Fruit fly (Drosophila melanogaster) whole organism, pupa: ENCODE results near the gene CG13297.

Experiments
- CG10348 ChIP-seq: fragments of 200-800 bp; sonication (Bioruptor generic); IDR thresholded peaks from 2 replicates; pipeline ENCODE4 v1.3.6; 2022; ENCODE audit warnings: missing biosample characterization, missing genetic modification characterization
- CG13204 ChIP-seq: fragments of 200-800 bp; sonication (Bioruptor generic); optimal IDR thresholded peaks from 2 replicates; lab custom pipeline; 2018; ENCODE audit warnings: missing biosample characterization, mild to moderate bottlenecking, missing genetic modification characterization, moderate library complexity
- CG14655 ChIP-seq: fragments of 200-800 bp; sonication (Bioruptor generic); optimal IDR thresholded peaks from 3 replicates; lab custom pipeline; 2017; ENCODE audit warnings: mild to moderate bottlenecking, missing biosample characterization, missing genetic modification reagents, missing genetic modification characterization
- CG15710 ChIP-seq: fragments of 200-800 bp; sonication (Bioruptor generic); optimal IDR thresholded peaks from 2 replicates; lab custom pipeline; 2018; ENCODE audit warnings: missing biosample characterization, mild to moderate bottlenecking, missing genetic modification characterization, moderate library complexity
- CG17806 ChIP-seq: fragments of 200-800 bp; sonication (Bioruptor generic); optimal IDR thresholded peaks from 2 replicates; lab custom pipeline; 2018; ENCODE audit warnings: missing biosample characterization, mild to moderate bottlenecking, missing genetic modification characterization, moderate library complexity
- CG32121 ChIP-seq: fragments of 200-800 bp; sonication (Bioruptor generic); IDR thresholded peaks from 2 replicates; pipeline ENCODE4 v1.3.6; 2022; ENCODE audit warnings: missing biosample characterization, missing genetic modification characterization
- CG34367 ChIP-seq: fragments of 200-800 bp; sonication (Bioruptor generic); optimal IDR thresholded peaks from 2 replicates; lab custom pipeline; 2018; ENCODE audit warnings: missing biosample characterization, mild to moderate bottlenecking, missing genetic modification characterization
- CG8159 ChIP-seq: fragments of 200-800 bp; sonication (Bioruptor generic); optimal IDR thresholded peaks from 3 replicates; lab custom pipeline; 2018; ENCODE audit warnings: missing biosample characterization, mild to moderate bottlenecking, missing genetic modification characterization, moderate library complexity
- D1 ChIP-seq: fragments of 200-800 bp; sonication (Bioruptor generic); optimal IDR thresholded peaks from 2 replicates; lab custom pipeline; 2018; ENCODE audit warnings: missing biosample characterization, mild to moderate bottlenecking, missing genetic modification characterization, moderate library complexity
- EcR ChIP-seq: fragments of 200-800 bp; sonication (Bioruptor generic); optimal IDR thresholded peaks from 3 replicates; lab custom pipeline; 2019; ENCODE audit warnings: missing biosample characterization, missing genetic modification characterization, mild to moderate bottlenecking, moderate library complexity, missing genetic modification reagents
- Pif1A ChIP-seq: fragments of 200-800 bp; sonication (Bioruptor generic); optimal IDR thresholded peaks from 3 replicates; lab custom pipeline; 2016; ENCODE audit warnings: missing biosample characterization, missing genetic modification characterization
- Pif1B ChIP-seq: fragments of 200-800 bp; sonication (Bioruptor generic); optimal IDR thresholded peaks from 3 replicates; lab custom pipeline; 2016; ENCODE audit warnings: missing biosample characterization, missing genetic modification characterization
- Snoo ChIP-seq: fragments of 200-800 bp; sonication (Bioruptor generic); optimal IDR thresholded peaks from 3 replicates; lab custom pipeline; 2017; ENCODE audit warnings: missing biosample characterization, mild to moderate bottlenecking, missing genetic modification characterization, inconsistent platforms
- rn ChIP-seq: fragments of 200-800 bp; sonication (Bioruptor generic); IDR thresholded peaks from 2 replicates; pipeline ENCODE4 v1.3.6; 2022; ENCODE audit warnings: missing biosample characterization, missing genetic modification characterization

- TF ChIP-seq CG14655, result no peak
- no peak for TF ChIP-seq D1 (tag; lab: Kevin White, UChicago)
- no peak for TF ChIP-seq Snoo
- no peak for TF ChIP-seq EcR (GFP tag; lab: Kevin White, UChicago)
- no peak for TF ChIP-seq Pif1B (GFP tag; lab: Kevin White, UChicago)
- TF ChIP-seq CG17806 (tag; lab: Kevin White, UChicago), result no peak
- no peak for TF ChIP-seq CG15710 (tag; lab: Kevin White, UChicago)
- TF ChIP-seq rn (GFP tag; lab: Robert Waterston, UW), result no peak
- TF ChIP-seq CG8159 (tag; lab: Kevin White, UChicago), result no peak
- TF ChIP-seq CG13204 (GFP tag; lab: Kevin White, UChicago), result no peak
- no peak for TF ChIP-seq CG34367 (tag; lab: Kevin White, UChicago)
- no peak for TF ChIP-seq Pif1A
- TF ChIP-seq CG32121 (GFP tag; lab: Robert Waterston, UW), result no peak
- TF ChIP-seq CG10348 (GFP tag; lab: Robert Waterston, UW), result no peak
Observed at dm6 chr3L:6159863-6160262, 2.7 kb upstream of the CG13297 start.
